Worm (Caenorhabditis elegans) whole organism, L3 larva: ENCODE results near the gene cyk-3.

Experiments
- ama-1 ChIP-seq: fragments of 150-350 bp; optimal IDR thresholded peaks from 2 replicates; lab custom pipeline; 2018
- egl-27 ChIP-seq: sonication (generic microtip); optimal IDR thresholded peaks from 4 replicates; lab custom pipeline; 2017; ENCODE audit warnings: missing biosample characterization, missing genetic modification reagents, missing genetic modification characterization
- elt-1 ChIP-seq: fragments of 150-350 bp; optimal IDR thresholded peaks from 2 replicates; lab custom pipeline; 2014; ENCODE audit warnings: missing biosample characterization, missing genetic modification characterization
- elt-2 ChIP-seq: sonication (generic microtip); optimal IDR thresholded peaks from 2 replicates; lab custom pipeline; 2016; ENCODE audit warnings: missing genetic modification reagents, mild to moderate bottlenecking, missing genetic modification characterization, missing compliant biosample characterization
- fos-1 ChIP-seq: fragments of 150-350 bp; optimal IDR thresholded peaks from 2 replicates; lab custom pipeline; 2014; ENCODE audit warnings: missing biosample characterization, missing genetic modification characterization
- nhr-11 ChIP-seq: fragments of 150-350 bp; optimal IDR thresholded peaks from 2 replicates; lab custom pipeline; 2014; ENCODE audit warnings: missing biosample characterization, missing genetic modification characterization
- nhr-12 ChIP-seq: fragments of 150-350 bp; optimal IDR thresholded peaks from 2 replicates; lab custom pipeline; 2014; ENCODE audit warnings: missing biosample characterization, missing genetic modification characterization
- nhr-237 ChIP-seq: fragments of 150-350 bp; optimal IDR thresholded peaks from 2 replicates; lab custom pipeline; 2014; ENCODE audit warnings: missing biosample characterization, missing genetic modification characterization
- nhr-25 ChIP-seq: sonication (generic microtip); optimal IDR thresholded peaks from 2 replicates; lab custom pipeline; 2017; ENCODE audit warnings: missing biosample characterization, missing genetic modification characterization
- nhr-77 ChIP-seq: fragments of 150-350 bp; optimal IDR thresholded peaks from 2 replicates; lab custom pipeline; 2014; ENCODE audit warnings: missing biosample characterization, missing genetic modification characterization
- pha-4 ChIP-seq: fragments of 150-350 bp; optimal IDR thresholded peaks from 2 replicates; lab custom pipeline; 2014; ENCODE audit warnings: missing biosample characterization, missing genetic modification reagents, missing genetic modification characterization
- pqm-1 ChIP-seq: fragments of 150-350 bp; optimal IDR thresholded peaks from 2 replicates; lab custom pipeline; 2017; ENCODE audit warnings: missing biosample characterization, missing genetic modification characterization, inconsistent platforms
- unc-62 ChIP-seq: fragments of 150-350 bp; sonication (generic microtip); optimal IDR thresholded peaks from 4 replicates; lab custom pipeline; 2014; ENCODE audit warnings: missing biosample characterization, missing genetic modification reagents, missing genetic modification characterization
- ztf-4 ChIP-seq: fragments of 150-350 bp; optimal IDR thresholded peaks from 2 replicates; lab custom pipeline; 2014; ENCODE audit warnings: missing biosample characterization, missing genetic modification characterization

- TF ChIP-seq nhr-77 (no peak), ama-1 (lab: Kevin White, UChicago) (no peak), nhr-12 (tag; lab: Kevin White, UChicago) (no peak), fos-1 (tag; lab: Kevin White, UChicago) (no peak), pqm-1 (tag; lab: Kevin White, UChicago) (no peak), unc-62 (GFP tag; lab: Kevin White, UChicago) (no peak), elt-1 (no peak), pha-4 (tag; lab: Kevin White, UChicago) (no peak), nhr-11 (tag; lab: Kevin White, UChicago) (no peak), nhr-237 (tag; lab: Kevin White, UChicago) (no peak), elt-2 (tag; lab: Kevin White, UChicago) (no peak), ztf-4 (tag; lab: Kevin White, UChicago) (no peak), nhr-25 (tag; lab: Kevin White, UChicago) (no peak), egl-27 (tag; lab: Kevin White, UChicago) (no peak)
Observed at ce11 chrIII:5992043-5992442, 27.9 kb upstream of the cyk-3 start.
